Worm (Caenorhabditis elegans): Measurements from ENCODE around the gene cdc-25.3.

DNA sequence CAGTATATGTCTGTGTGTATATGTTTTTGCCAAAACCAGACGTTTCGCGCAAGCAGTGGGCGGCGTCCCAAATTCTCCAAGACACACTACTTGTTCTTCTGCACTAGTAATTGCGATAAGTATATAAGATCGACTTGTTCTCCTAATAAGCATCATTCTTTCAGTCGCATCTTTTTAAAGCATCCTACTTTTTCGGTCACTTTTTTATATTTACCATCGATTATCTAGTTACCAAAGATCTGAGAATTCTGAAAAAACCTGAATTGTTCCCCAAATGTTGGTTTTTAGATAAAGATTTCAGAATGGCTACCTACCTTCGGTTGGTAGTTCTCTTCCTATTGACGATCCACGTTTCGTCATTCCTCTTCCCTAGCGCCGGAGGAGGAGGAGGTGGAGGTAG is 44.3 kb upstream of the cdc-25.3 start, which contains the start of gene grl-25:
- TF ChIP-seq him-1 (tag; optimal IDR thresholded peaks at IDR 0.05) (no peak), dao-5 (tag; optimal IDR thresholded peaks at IDR 0.05) (no peak), W03F9.2 (tag; optimal IDR thresholded peaks at IDR 0.05) (no peak)

Measured in whole organism, L4/young adult.